Worm (Caenorhabditis elegans) whole organism, young adult: ENCODE results near the gene his-32.

Source experiments
- F33H1.4 ChIP-seq: fragments of 200-800 bp; sonication (Bioruptor generic); IDR thresholded peaks from 2 replicates; pipeline ENCODE4 v1.3.6; 2022; ENCODE audit warnings: missing genetic modification reagents, missing genetic modification characterization, missing compliant biosample characterization
- akir-1 ChIP-seq: fragments of 200-800 bp; sonication (Bioruptor generic); optimal IDR thresholded peaks from 2 replicates; lab custom pipeline; 2018; ENCODE audit warnings: mild to moderate bottlenecking, missing genetic modification characterization, moderate library complexity, missing compliant biosample characterization
- nhr-90 ChIP-seq: sonication (generic microtip); optimal IDR thresholded peaks from 2 replicates; lab custom pipeline; 2016; ENCODE audit warnings: missing genotype, mild to moderate bottlenecking, missing genetic modification characterization, missing compliant biosample characterization
- snpc-4 ChIP-seq, 5 experiments: fragments of 150-350 bp in 1 of 5; sonication (generic microtip) in 4 of 5; optimal IDR thresholded peaks; 2 replicates each; lab custom pipeline; 2014 to 2018; ENCODE audit warnings: missing genetic modification characterization in 5 of 5, missing biosample characterization in 3 of 5, antibody characterized with exemption in 2 of 5, mild to moderate bottlenecking in 2 of 5, missing compliant biosample characterization in 2 of 5, missing genotype in 2 of 5, moderate library complexity in 2 of 5, missing genetic modification reagents in 1 of 5
- sptf-2 ChIP-seq: fragments of 200-800 bp; sonication (Bioruptor generic); optimal IDR thresholded peaks from 2 replicates; lab custom pipeline; 2018; ENCODE audit warnings: mild to moderate bottlenecking, missing genetic modification characterization, missing compliant biosample characterization
- tbx-9 ChIP-seq: sonication (generic microtip); optimal IDR thresholded peaks from 2 replicates; lab custom pipeline; 2016; ENCODE audit warnings: borderline replicate concordance, missing genetic modification characterization, inconsistent platforms, missing compliant biosample characterization
- zim-3 ChIP-seq: sonication (generic microtip); optimal IDR thresholded peaks from 2 replicates; lab custom pipeline; 2017; ENCODE audit warnings: mild to moderate bottlenecking, missing genetic modification characterization, moderate library complexity, missing compliant biosample characterization
- ztf-22 ChIP-seq: fragments of 200-800 bp; sonication (Bioruptor generic); optimal IDR thresholded peaks from 2 replicates; lab custom pipeline; 2018; ENCODE audit warnings: mild to moderate bottlenecking, missing genetic modification characterization, moderate library complexity, missing compliant biosample characterization

ce11 chrIV:8328913-8329312, 5.2 kb upstream of the his-32 start, which contains the start of gene F35H10.2:
- no peak for TF ChIP-seq tbx-9 (tag; lab: Kevin White, UChicago)
- no peak for TF ChIP-seq akir-1 (GFP tag; lab: Kevin White, UChicago)
- no peak for TF ChIP-seq ztf-22 (GFP tag; lab: Kevin White, UChicago)
- TF ChIP-seq snpc-4 (GFP tag; optimal IDR thresholded peaks at IDR 0.05; lab: Kevin White, UChicago): no peak
- TF ChIP-seq snpc-4 (tag; optimal IDR thresholded peaks at IDR 0.05; lab: Kevin White, UChicago): no peak
- TF ChIP-seq sptf-2: no peak
- TF ChIP-seq zim-3 (tag; lab: Kevin White, UChicago): no peak
- no peak for TF ChIP-seq F33H1.4 (GFP tag; lab: Robert Waterston, UW)
- no peak for TF ChIP-seq nhr-90 (tag; lab: Kevin White, UChicago)
